Fruit fly (Drosophila melanogaster) whole organism, embryonic: ENCODE results near the gene CG31321.

ENCODE experiments used
- Blimp-1 ChIP-seq: fragments of 200-800 bp; sonication (Bioruptor generic); optimal IDR thresholded peaks from 3 replicates; lab custom pipeline; 2018; ENCODE audit warnings: missing biosample characterization, missing genetic modification characterization, mild to moderate bottlenecking, moderate library complexity, missing genetic modification reagents
- CG10147 ChIP-seq: fragments of 200-800 bp; sonication (Bioruptor generic); optimal IDR thresholded peaks from 2 replicates; lab custom pipeline; 2019; ENCODE audit warnings: missing biosample characterization, mild to moderate bottlenecking, missing genetic modification characterization, moderate library complexity
- CG10274 ChIP-seq: fragments of 200-800 bp; sonication (Bioruptor generic); optimal IDR thresholded peaks from 3 replicates; lab custom pipeline; 2017; ENCODE audit warnings: missing biosample characterization, mild to moderate bottlenecking, missing genetic modification characterization
- CG10321 ChIP-seq: fragments of 200-800 bp; sonication (Bioruptor generic); IDR thresholded peaks from 2 replicates; pipeline ENCODE4 v1.3.6; 2022; ENCODE audit warnings: missing biosample characterization, missing genetic modification characterization
- CG11085 ChIP-seq: fragments of 200-800 bp; sonication (Bioruptor generic); IDR thresholded peaks from 2 replicates; pipeline ENCODE4 v1.3.6; 2022; ENCODE audit warnings: missing biosample characterization, missing genetic modification characterization
- CG11723 ChIP-seq: fragments of 200-800 bp; sonication (Bioruptor generic); optimal IDR thresholded peaks from 2 replicates; lab custom pipeline; 2017; ENCODE audit warnings: missing biosample characterization, mild to moderate bottlenecking, missing genetic modification characterization
- CG12769 ChIP-seq: fragments of 200-800 bp; sonication (Bioruptor generic); optimal IDR thresholded peaks from 2 replicates; lab custom pipeline; 2019; ENCODE audit warnings: missing biosample characterization, mild to moderate bottlenecking, missing genetic modification characterization, moderate library complexity
- CG13894 ChIP-seq: fragments of 200-800 bp; sonication (Bioruptor generic); optimal IDR thresholded peaks from 3 replicates; lab custom pipeline; 2018; ENCODE audit warnings: missing biosample characterization, mild to moderate bottlenecking, missing genetic modification characterization, moderate library complexity
- CG15479 ChIP-seq: fragments of 200-800 bp; sonication (Bioruptor generic); optimal IDR thresholded peaks from 3 replicates; lab custom pipeline; 2019; ENCODE audit warnings: missing biosample characterization, mild to moderate bottlenecking, missing genetic modification characterization, moderate library complexity
- CG16863 ChIP-seq: fragments of 200-800 bp; sonication (Bioruptor generic); optimal IDR thresholded peaks from 3 replicates; lab custom pipeline; 2016; ENCODE audit warnings: missing biosample characterization, missing genetic modification characterization
- CG17385 ChIP-seq: fragments of 200-800 bp; sonication (Bioruptor generic); optimal IDR thresholded peaks from 3 replicates; lab custom pipeline; 2018; ENCODE audit warnings: missing biosample characterization, mild to moderate bottlenecking, missing genetic modification characterization
- CG17568 ChIP-seq: fragments of 200-800 bp; sonication (Bioruptor generic); optimal IDR thresholded peaks from 2 replicates; lab custom pipeline; 2018; ENCODE audit warnings: missing biosample characterization, mild to moderate bottlenecking, missing genetic modification characterization, moderate library complexity
- CG17829 ChIP-seq: fragments of 200-800 bp; optimal IDR thresholded peaks from 2 replicates; lab custom pipeline; 2019; ENCODE audit warnings: missing biosample characterization, mild to moderate bottlenecking, missing genetic modification characterization, moderate library complexity
- CG2199 ChIP-seq: fragments of 200-800 bp; sonication (Bioruptor generic); IDR thresholded peaks from 3 replicates; pipeline ENCODE4 v1.3.6; 2022; ENCODE audit warnings: missing biosample characterization, missing genetic modification characterization
- CG33213 ChIP-seq: fragments of 200-800 bp; sonication (Bioruptor generic); optimal IDR thresholded peaks from 3 replicates; lab custom pipeline; 2016; ENCODE audit warnings: missing biosample characterization, missing genetic modification characterization
- CG3995 ChIP-seq: fragments of 200-800 bp; sonication (Bioruptor generic); optimal IDR thresholded peaks from 3 replicates; lab custom pipeline; 2016; ENCODE audit warnings: missing biosample characterization, missing genetic modification characterization
- CG43689 ChIP-seq: fragments of 200-800 bp; sonication (Bioruptor generic); IDR thresholded peaks from 2 replicates; pipeline ENCODE4 v1.3.6; 2022; ENCODE audit warnings: missing biosample characterization, missing genetic modification characterization
- CG4730 ChIP-seq: fragments of 200-800 bp; sonication (Bioruptor generic); IDR thresholded peaks from 2 replicates; pipeline ENCODE4 v1.3.6; 2022; ENCODE audit warnings: missing biosample characterization, missing genetic modification characterization
- CG6791 ChIP-seq: fragments of 200-800 bp; sonication (Bioruptor generic); IDR thresholded peaks from 3 replicates; pipeline ENCODE4 v1.3.6; 2022; ENCODE audit warnings: missing biosample characterization, missing genetic modification characterization; ENCODE audit not compliant: partially characterized antibody
- CG7357 ChIP-seq: fragments of 200-800 bp; sonication (Bioruptor generic); IDR thresholded peaks from 3 replicates; pipeline ENCODE4 v1.3.6; 2022; ENCODE audit warnings: missing biosample characterization, missing genetic modification characterization
- CG8281 ChIP-seq: fragments of 200-800 bp; sonication (Bioruptor generic); optimal IDR thresholded peaks from 2 replicates; lab custom pipeline; 2018; ENCODE audit warnings: missing biosample characterization, mild to moderate bottlenecking, missing genetic modification characterization, moderate library complexity
- CG8388 ChIP-seq: fragments of 200-800 bp; sonication (Bioruptor generic); optimal IDR thresholded peaks from 2 replicates; lab custom pipeline; 2019; ENCODE audit warnings: missing biosample characterization, mild to moderate bottlenecking, missing genetic modification characterization, moderate library complexity
- CG9215 ChIP-seq: fragments of 200-800 bp; sonication (Bioruptor generic); IDR thresholded peaks from 2 replicates; pipeline ENCODE4 v1.3.6; 2022; ENCODE audit warnings: missing biosample characterization, missing genetic modification characterization
- CkIIα-i1 ChIP-seq: fragments of 200-800 bp; sonication (Bioruptor generic); IDR thresholded peaks from 2 replicates; pipeline ENCODE4 v1.3.6; 2022; ENCODE audit warnings: missing biosample characterization, missing genetic modification characterization
- Dbx ChIP-seq: fragments of 200-800 bp; sonication (Bioruptor generic); IDR thresholded peaks from 3 replicates; pipeline ENCODE4 v1.3.6; 2022; ENCODE audit warnings: missing biosample characterization, missing genetic modification characterization
- Dek ChIP-seq: fragments of 200-800 bp; sonication (Bioruptor generic); optimal IDR thresholded peaks from 3 replicates; lab custom pipeline; 2019; ENCODE audit warnings: missing biosample characterization, mild to moderate bottlenecking, missing genetic modification characterization, moderate library complexity
- Mad ChIP-seq: fragments of 200-800 bp; sonication (Bioruptor generic); optimal IDR thresholded peaks from 2 replicates; lab custom pipeline; 2016; ENCODE audit warnings: missing biosample characterization, missing genetic modification characterization
- Mes4 ChIP-seq: fragments of 200-800 bp; sonication (Bioruptor generic); optimal IDR thresholded peaks from 2 replicates; lab custom pipeline; 2016; ENCODE audit warnings: missing biosample characterization, missing genetic modification characterization
- NFAT ChIP-seq: fragments of 200-800 bp; sonication (Bioruptor generic); IDR thresholded peaks from 2 replicates; pipeline ENCODE4 v1.3.6; 2022; ENCODE audit warnings: missing biosample characterization, missing genetic modification characterization
- Neu2 ChIP-seq: fragments of 200-800 bp; sonication (Bioruptor generic); optimal IDR thresholded peaks from 3 replicates; lab custom pipeline; 2016; ENCODE audit warnings: missing biosample characterization, missing genetic modification characterization, borderline replicate concordance
- Nf-YC ChIP-seq: fragments of 200-800 bp; optimal IDR thresholded peaks from 3 replicates; lab custom pipeline; 2019; ENCODE audit warnings: missing biosample characterization, mild to moderate bottlenecking, missing genetic modification characterization, moderate library complexity
- Rx ChIP-seq: fragments of 200-800 bp; sonication (Bioruptor generic); IDR thresholded peaks from 2 replicates; pipeline ENCODE4 v1.3.6; 2022; ENCODE audit warnings: missing biosample characterization, missing genetic modification characterization
- Sin3A ChIP-seq: fragments of >200 bp; optimal IDR thresholded peaks from 2 replicates; lab custom pipeline; 2018
- Sox102F ChIP-seq: fragments of 200-800 bp; sonication (Bioruptor generic); optimal IDR thresholded peaks from 2 replicates; lab custom pipeline; 2018; ENCODE audit warnings: missing biosample characterization, mild to moderate bottlenecking, missing genetic modification characterization, moderate library complexity
- Sry-δ ChIP-seq: fragments of 200-800 bp; sonication (Bioruptor generic); optimal IDR thresholded peaks from 2 replicates; lab custom pipeline; 2016; ENCODE audit warnings: missing biosample characterization, missing genetic modification characterization
- Vsx1 ChIP-seq: fragments of 200-800 bp; sonication (Bioruptor generic); optimal IDR thresholded peaks from 2 replicates; lab custom pipeline; 2017; ENCODE audit warnings: missing biosample characterization, mild to moderate bottlenecking, missing genetic modification characterization, missing genetic modification reagents
- ash1 ChIP-seq: fragments of 200-800 bp; sonication (Bioruptor generic); optimal IDR thresholded peaks from 2 replicates; lab custom pipeline; 2018; ENCODE audit warnings: missing biosample characterization, mild to moderate bottlenecking, missing genetic modification characterization
- ato ChIP-seq: fragments of 200-800 bp; sonication (Bioruptor generic); IDR thresholded peaks from 2 replicates; pipeline ENCODE4 v1.3.6; 2022; ENCODE audit warnings: missing biosample characterization, missing genetic modification characterization; ENCODE audit not compliant: partially characterized antibody
- en ChIP-seq: fragments of 200-800 bp; sonication (Bioruptor generic); optimal IDR thresholded peaks from 2 replicates; lab custom pipeline; 2016; ENCODE audit warnings: missing biosample characterization, missing genetic modification characterization
- fru ChIP-seq: fragments of >200 bp; optimal IDR thresholded peaks from 2 replicates; lab custom pipeline; 2017
- grau ChIP-seq: fragments of 200-800 bp; optimal IDR thresholded peaks from 3 replicates; lab custom pipeline; 2019; ENCODE audit warnings: missing biosample characterization, mild to moderate bottlenecking, missing genetic modification characterization, moderate library complexity
- kay ChIP-seq: fragments of 200-800 bp; sonication (Bioruptor generic); optimal IDR thresholded peaks from 2 replicates; lab custom pipeline; 2016; ENCODE audit warnings: missing biosample characterization, missing genetic modification characterization
- knrl ChIP-seq: fragments of 200-800 bp; sonication (Bioruptor generic); IDR thresholded peaks from 3 replicates; pipeline ENCODE4 v1.3.6; 2022; ENCODE audit warnings: missing biosample characterization, missing genetic modification characterization; ENCODE audit not compliant: partially characterized antibody
- lilli ChIP-seq: fragments of 200-800 bp; sonication (Bioruptor generic); optimal IDR thresholded peaks from 3 replicates; lab custom pipeline; 2016; ENCODE audit warnings: missing biosample characterization, missing genetic modification characterization
- oc ChIP-seq: fragments of 200-800 bp; sonication (Bioruptor generic); optimal IDR thresholded peaks from 2 replicates; lab custom pipeline; 2018; ENCODE audit warnings: missing biosample characterization, mild to moderate bottlenecking, missing genetic modification characterization, moderate library complexity
- odd ChIP-seq: fragments of 200-800 bp; sonication (Bioruptor generic); optimal IDR thresholded peaks from 2 replicates; lab custom pipeline; 2017; ENCODE audit warnings: missing biosample characterization, mild to moderate bottlenecking, missing genetic modification characterization
- row ChIP-seq: fragments of 200-800 bp; sonication (Bioruptor generic); IDR thresholded peaks from 3 replicates; pipeline ENCODE4 v1.3.6; 2022; ENCODE audit warnings: missing biosample characterization, missing genetic modification characterization
- tio ChIP-seq: fragments of 200-800 bp; sonication (Bioruptor generic); optimal IDR thresholded peaks from 2 replicates; lab custom pipeline; 2017; ENCODE audit warnings: missing biosample characterization, missing genetic modification characterization, inconsistent platforms
- toy ChIP-seq: fragments of 200-800 bp; sonication (Bioruptor generic); IDR thresholded peaks from 2 replicates; pipeline ENCODE4 v1.3.6; 2022; ENCODE audit warnings: missing biosample characterization, missing genetic modification characterization
- trh ChIP-seq: fragments of 200-800 bp; sonication (Bioruptor generic); optimal IDR thresholded peaks from 2 replicates; lab custom pipeline; 2016; ENCODE audit warnings: missing biosample characterization, missing genetic modification characterization
- twi ChIP-seq: fragments of 200-800 bp; optimal IDR thresholded peaks from 2 replicates; lab custom pipeline; 2019; ENCODE audit warnings: missing biosample characterization, mild to moderate bottlenecking, missing genetic modification characterization, moderate library complexity
- wor ChIP-seq: fragments of 200-800 bp; sonication (Bioruptor generic); IDR thresholded peaks from 2 replicates; pipeline ENCODE4 v1.3.6; 2022; ENCODE audit warnings: missing biosample characterization, missing genetic modification characterization

The CG31321 gene

dm6 chr3R:14283042-14283626, 27.0 kb upstream of the CG31321 start (continued):
- no peak for TF ChIP-seq ato (GFP tag; lab: Robert Waterston, UW)
- no peak for TF ChIP-seq knrl (GFP tag; lab: Robert Waterston, UW)
- peak; percentile 18 for TF ChIP-seq CG17385 (GFP tag; lab: Kevin White, UChicago)
- TF ChIP-seq Blimp-1 (GFP tag; lab: Kevin White, UChicago): no peak
- no peak for TF ChIP-seq CG11085 (GFP tag; lab: Robert Waterston, UW)
- TF ChIP-seq CG17568 (GFP tag; lab: Kevin White, UChicago): peak; percentile 32
- peak; percentile 4 for TF ChIP-seq en (GFP tag; lab: Kevin White, UChicago)
- TF ChIP-seq CG4730 (GFP tag; lab: Robert Waterston, UW): no peak
- TF ChIP-seq odd: no peak
- no peak for TF ChIP-seq CG6791
- TF ChIP-seq Dek: peak; percentile 44
- TF ChIP-seq CG16863 (GFP tag; lab: Kevin White, UChicago): peak; percentile 16
- peak; percentile 49 for TF ChIP-seq Sox102F (GFP tag; lab: Kevin White, UChicago)
- TF ChIP-seq kay: no peak
- no peak for TF ChIP-seq CG10321 (GFP tag; lab: Robert Waterston, UW)
- no peak for TF ChIP-seq Mad
- TF ChIP-seq NFAT: no peak
- no peak for TF ChIP-seq CG8281
- TF ChIP-seq Dbx (GFP tag; lab: Robert Waterston, UW): no peak
- TF ChIP-seq Nf-YC: no peak
- TF ChIP-seq CG9215 (GFP tag; lab: Robert Waterston, UW): no peak
- TF ChIP-seq CG10147 (GFP tag; lab: Kevin White, UChicago): peak; percentile 52
- TF ChIP-seq Sin3A (lab: Kevin White, UChicago): no peak
- TF ChIP-seq CG11723 (GFP tag; lab: Kevin White, UChicago): no peak
- TF ChIP-seq oc: no peak
- no peak for TF ChIP-seq toy (GFP tag; lab: Robert Waterston, UW)
- TF ChIP-seq CG7357 (GFP tag; lab: Robert Waterston, UW): no peak
- TF ChIP-seq CG15479: peak; percentile 88
- peak; percentile 2 for TF ChIP-seq CG3995 (GFP tag; lab: Kevin White, UChicago)
- no peak for TF ChIP-seq CG43689 (GFP tag; lab: Robert Waterston, UW)
- TF ChIP-seq lilli: peak; percentile 54
- no peak for TF ChIP-seq Rx (GFP tag; lab: Robert Waterston, UW)
- TF ChIP-seq Sry-δ (GFP tag; lab: Kevin White, UChicago): peak; percentile 9
- TF ChIP-seq CG10274: no peak
- peak; percentile 64 for TF ChIP-seq Vsx1 (GFP tag; lab: Kevin White, UChicago)
- TF ChIP-seq CG12769 (tag; lab: Kevin White, UChicago): no peak
- no peak for TF ChIP-seq CG8388 (GFP tag; lab: Kevin White, UChicago)
- no peak for TF ChIP-seq fru
- TF ChIP-seq CG13894: no peak
- peak; percentile 67 for TF ChIP-seq tio (GFP tag; lab: Kevin White, UChicago)
- TF ChIP-seq Neu2 (GFP tag; lab: Kevin White, UChicago): no peak
- no peak for TF ChIP-seq trh (GFP tag; lab: Kevin White, UChicago)
- TF ChIP-seq CG17829 (tag; lab: Kevin White, UChicago): no peak
- TF ChIP-seq CG2199 (GFP tag; lab: Robert Waterston, UW): no peak
- TF ChIP-seq ash1: no peak
- no peak for TF ChIP-seq CG33213 (GFP tag; lab: Kevin White, UChicago)
- TF ChIP-seq row (GFP tag; lab: Robert Waterston, UW): no peak
- peak; percentile 61 for TF ChIP-seq grau
- no peak for TF ChIP-seq twi (tag; lab: Kevin White, UChicago)
- TF ChIP-seq Mes4: no peak
- no peak for TF ChIP-seq CkIIα-i1
- TF ChIP-seq wor (GFP tag; lab: Robert Waterston, UW): no peak
